Fruit fly (Drosophila melanogaster): ENCODE data around the gene loco.

Gene loco

DNA sequence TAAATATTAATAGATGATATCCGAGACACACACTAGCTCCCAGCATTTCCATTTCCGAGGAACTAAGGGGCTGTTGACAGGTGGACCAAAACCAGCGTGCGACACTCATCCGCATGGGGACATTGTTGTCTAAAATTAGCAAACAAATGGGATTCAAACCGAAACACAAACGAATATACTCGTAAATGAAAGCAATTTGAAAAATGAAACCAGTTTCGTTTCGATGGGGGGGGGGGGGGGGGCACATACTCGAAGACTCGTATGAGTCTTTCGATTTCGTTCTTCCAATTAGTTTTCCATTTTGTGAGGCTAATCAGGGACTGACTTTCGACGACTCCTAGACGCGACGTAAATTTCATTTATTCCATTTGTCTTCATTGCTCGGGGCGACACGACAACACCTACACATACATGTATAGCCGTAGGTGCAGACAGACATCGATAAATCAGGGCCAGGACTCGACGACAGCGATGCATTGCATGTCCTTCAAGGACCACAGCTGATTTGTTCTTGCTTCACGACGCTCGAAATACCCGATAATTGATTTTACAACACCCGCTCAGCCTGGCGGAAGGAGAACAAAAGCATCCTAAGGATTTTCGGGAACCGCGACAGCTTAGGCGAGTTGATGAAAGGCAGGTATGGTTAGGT is 33.6 kb upstream of the loco start:
- TF ChIP-seq N (GFP tag; optimal IDR thresholded peaks at IDR 0.05) (no peak), Vsx2 (GFP tag; optimal IDR thresholded peaks at IDR 0.05; ENCODE audit: partially characterized antibody) (no peak), Hr83 (GFP tag; optimal IDR thresholded peaks at IDR 0.05; ENCODE audit: poor library complexity, severe bottlenecking) (no peak), OdsH (GFP tag; optimal IDR thresholded peaks at IDR 0.05) (no peak), Jra (GFP tag; optimal IDR thresholded peaks at IDR 0.05) (no peak), Dif (GFP tag; optimal IDR thresholded peaks at IDR 0.05; ENCODE audit: partially characterized antibody) (no peak), dmrt93B (GFP tag; optimal IDR thresholded peaks at IDR 0.05) (no peak), rgr (GFP tag; optimal IDR thresholded peaks at IDR 0.05) (no peak), Hr78 (GFP tag; optimal IDR thresholded peaks at IDR 0.05) (no peak), tai (GFP tag; optimal IDR thresholded peaks at IDR 0.05) (no peak), sv (GFP tag; optimal IDR thresholded peaks at IDR 0.05) (no peak), dsf (GFP tag; optimal IDR thresholded peaks at IDR 0.05; ENCODE audit: borderline replicate concordance) (no peak), HLH106 (tag; optimal IDR thresholded peaks at IDR 0.05) (no peak)

DNA sequence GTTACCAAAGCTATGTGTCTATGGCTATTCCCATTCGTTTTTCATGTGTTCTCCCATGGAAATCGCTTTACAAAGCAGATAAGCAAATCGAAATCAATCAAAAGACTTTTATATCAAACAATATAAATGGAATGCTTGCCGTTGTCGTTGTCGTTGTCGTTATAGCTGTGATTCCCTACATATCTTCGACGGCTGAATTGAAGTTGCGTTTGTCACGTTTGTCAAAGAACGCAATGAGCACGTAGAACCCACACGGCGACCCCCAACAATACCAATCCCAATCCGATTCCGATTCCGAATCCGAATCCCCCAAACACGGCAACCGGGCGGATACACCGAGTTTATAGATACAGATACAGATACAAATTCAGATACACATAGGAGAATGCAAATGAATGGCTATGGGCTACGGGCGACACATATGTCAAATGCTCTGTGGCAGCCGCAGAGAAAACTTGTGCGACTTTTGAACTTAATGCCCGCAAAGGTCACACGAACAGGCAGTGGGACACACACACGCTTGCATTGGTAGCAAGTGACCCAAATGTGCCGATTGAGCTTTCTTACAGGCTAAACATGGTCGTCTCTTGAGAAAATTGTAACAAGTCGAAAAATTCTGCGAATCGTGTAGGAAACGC is 30.7 kb upstream of the loco start:
- TF ChIP-seq sv (GFP tag; optimal IDR thresholded peaks at IDR 0.05) (no peak), Rel (GFP tag; optimal IDR thresholded peaks at IDR 0.05) (no peak), Rel (tag; optimal IDR thresholded peaks at IDR 0.05) (peak; percentile 0)

DNA sequence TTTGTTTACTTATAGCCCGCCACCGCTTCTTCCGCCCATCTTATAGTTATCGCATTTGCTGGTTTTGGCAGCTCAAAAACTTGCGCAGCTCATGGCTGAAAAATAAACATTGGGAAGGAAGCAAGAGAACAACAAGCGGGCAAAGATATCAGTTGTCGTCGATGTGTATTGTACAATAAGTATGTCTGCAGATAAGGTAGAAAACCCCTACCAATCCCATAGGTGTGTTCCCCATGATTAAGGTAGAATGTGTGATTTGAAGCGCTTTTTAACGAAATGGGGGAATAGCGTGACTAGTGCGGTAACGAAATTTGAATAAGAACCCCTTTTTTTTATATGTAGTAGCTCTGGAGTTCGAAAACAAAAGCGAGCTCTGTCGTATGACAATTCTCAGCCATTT is 29.9 kb upstream of the loco start:
- TF ChIP-seq Rel (GFP tag; optimal IDR thresholded peaks at IDR 0.05) (no peak), Rel (tag; optimal IDR thresholded peaks at IDR 0.05) (peak; percentile 70), sv (GFP tag; optimal IDR thresholded peaks at IDR 0.05) (no peak), Mio (GFP tag; optimal IDR thresholded peaks at IDR 0.05) (no peak), Hr78 (GFP tag; optimal IDR thresholded peaks at IDR 0.05) (no peak), Dif (GFP tag; optimal IDR thresholded peaks at IDR 0.05; ENCODE audit: partially characterized antibody) (no peak)

DNA sequence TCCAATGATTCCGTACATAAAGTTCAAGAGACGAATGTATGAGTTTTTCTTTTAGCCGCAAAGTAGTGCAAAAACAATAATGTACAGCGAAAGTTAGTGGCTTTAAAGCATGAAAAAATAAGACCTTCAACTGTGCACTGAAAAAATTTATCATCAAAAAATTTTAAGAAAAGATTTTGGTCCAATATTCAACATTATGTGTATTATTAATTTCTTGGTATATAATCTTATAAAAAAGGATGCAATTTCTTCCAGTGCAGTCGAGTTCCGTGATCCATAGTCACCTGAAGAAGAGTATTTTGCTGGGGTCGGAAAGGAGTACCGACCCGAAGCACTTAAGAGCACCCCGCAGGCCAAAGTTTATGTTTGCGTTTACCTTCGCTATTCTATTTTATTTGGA is 29.4 kb upstream of the loco start:
- no peak for TF ChIP-seq Vsx2 (GFP tag; optimal IDR thresholded peaks at IDR 0.05; ENCODE audit: partially characterized antibody)
- TF ChIP-seq CG32264 (GFP tag; optimal IDR thresholded peaks at IDR 0.05): no peak
- no peak for TF ChIP-seq tai (GFP tag; optimal IDR thresholded peaks at IDR 0.05)
- no peak for TF ChIP-seq Dif (GFP tag; optimal IDR thresholded peaks at IDR 0.05; ENCODE audit: partially characterized antibody)
- TF ChIP-seq dsf (GFP tag; optimal IDR thresholded peaks at IDR 0.05; ENCODE audit: borderline replicate concordance): no peak
- TF ChIP-seq GATAd (GFP tag; optimal IDR thresholded peaks at IDR 0.05): no peak
- peak; percentile 9 for TF ChIP-seq psq (GFP tag; optimal IDR thresholded peaks at IDR 0.05)
- TF ChIP-seq ey (GFP tag; optimal IDR thresholded peaks at IDR 0.05): no peak
- peak; percentile 21 for TF ChIP-seq h (GFP tag; optimal IDR thresholded peaks at IDR 0.05)
- no peak for TF ChIP-seq HLH106 (tag; optimal IDR thresholded peaks at IDR 0.05)
- TF ChIP-seq Hnf4 (GFP tag; optimal IDR thresholded peaks at IDR 0.05): peak; percentile 2
- TF ChIP-seq lola (GFP tag; optimal IDR thresholded peaks at IDR 0.05): no peak
- TF ChIP-seq CrebA (GFP tag; optimal IDR thresholded peaks at IDR 0.05; ENCODE audit: borderline replicate concordance): no peak
- no peak for TF ChIP-seq dmrt93B (GFP tag; optimal IDR thresholded peaks at IDR 0.05)
- no peak for TF ChIP-seq brk (GFP tag; optimal IDR thresholded peaks at IDR 0.05)
- TF ChIP-seq Hr83 (GFP tag; optimal IDR thresholded peaks at IDR 0.05; ENCODE audit: poor library complexity, severe bottlenecking): no peak
- no peak for TF ChIP-seq Abd-B (GFP tag; optimal IDR thresholded peaks at IDR 0.05)
- TF ChIP-seq sv (GFP tag; optimal IDR thresholded peaks at IDR 0.05): no peak
- no peak for TF ChIP-seq Hr78 (GFP tag; optimal IDR thresholded peaks at IDR 0.05)
- no peak for TF ChIP-seq CG9705 (GFP tag; optimal IDR thresholded peaks at IDR 0.05)
- TF ChIP-seq pan (optimal IDR thresholded peaks at IDR 0.05): no peak
- no peak for TF ChIP-seq Myc (optimal IDR thresholded peaks at IDR 0.05)
- no peak for TF ChIP-seq OdsH (GFP tag; optimal IDR thresholded peaks at IDR 0.05)
- no peak for TF ChIP-seq Mio (GFP tag; optimal IDR thresholded peaks at IDR 0.05)
- TF ChIP-seq usp (GFP tag; optimal IDR thresholded peaks at IDR 0.05): no peak
- no peak for TF ChIP-seq sage (GFP tag; optimal IDR thresholded peaks at IDR 0.05)
- TF ChIP-seq br (GFP tag; optimal IDR thresholded peaks at IDR 0.05): no peak
- no peak for TF ChIP-seq dl (GFP tag; optimal IDR thresholded peaks at IDR 0.05; ENCODE audit: insufficient read depth in 1 of 2, partially characterized antibody in 2 of 2)
- peak in 1 of 2 experiments; percentile 17 for TF ChIP-seq foxo (GFP tag; optimal IDR thresholded peaks at IDR 0.05)
- no peak for TF ChIP-seq Sp1 (GFP tag; optimal IDR thresholded peaks at IDR 0.05)
- no peak for TF ChIP-seq jim (GFP tag; optimal IDR thresholded peaks at IDR 0.05)
- peak; percentile 26 for TF ChIP-seq rgr (GFP tag; optimal IDR thresholded peaks at IDR 0.05)
- TF ChIP-seq fru (GFP tag; optimal IDR thresholded peaks at IDR 0.05): no peak
- no peak for TF ChIP-seq Rel (GFP tag; optimal IDR thresholded peaks at IDR 0.05)
- TF ChIP-seq Rel (tag; optimal IDR thresholded peaks at IDR 0.05): no peak
- no peak for TF ChIP-seq Jra (GFP tag; optimal IDR thresholded peaks at IDR 0.05)
- TF ChIP-seq woc (GFP tag; optimal IDR thresholded peaks at IDR 0.05): no peak
- TF ChIP-seq N (GFP tag; optimal IDR thresholded peaks at IDR 0.05): no peak
- TF ChIP-seq Dfd (GFP tag; optimal IDR thresholded peaks at IDR 0.05): no peak

All from whole organism, wandering third instar larva.